Fruit fly (Drosophila melanogaster) whole organism, wandering third instar larva: ENCODE results near the gene AP-2alpha.

ENCODE experiments used
- Abd-B ChIP-seq: fragments of >200 bp; optimal IDR thresholded peaks from 2 replicates; lab custom pipeline; 2017; ENCODE audit warnings: missing biosample characterization, missing genetic modification characterization
- CG9705 ChIP-seq: fragments of 200-800 bp; sonication (Bioruptor generic); optimal IDR thresholded peaks from 2 replicates; lab custom pipeline; 2018; ENCODE audit warnings: missing biosample characterization, mild to moderate bottlenecking, missing genetic modification characterization
- Hr78 ChIP-seq: fragments of >200 bp; optimal IDR thresholded peaks from 2 replicates; lab custom pipeline; 2017; ENCODE audit warnings: missing biosample characterization, missing genetic modification characterization
- Hr83 ChIP-seq: fragments of 200-300 bp; sonication (Bioruptor generic); optimal IDR thresholded peaks from 2 replicates; lab custom pipeline; 2016; ENCODE audit warnings: missing biosample characterization, mild to moderate bottlenecking, missing genetic modification characterization, moderate library complexity; ENCODE audit not compliant: poor library complexity, severe bottlenecking
- OdsH ChIP-seq: fragments of 200-800 bp; sonication (Bioruptor generic); optimal IDR thresholded peaks from 2 replicates; lab custom pipeline; 2016; ENCODE audit warnings: missing biosample characterization, mild to moderate bottlenecking, missing genetic modification characterization
- fru ChIP-seq: fragments of 200-800 bp; sonication (Bioruptor generic); optimal IDR thresholded peaks from 3 replicates; lab custom pipeline; 2016; ENCODE audit warnings: missing biosample characterization, mild to moderate bottlenecking, missing genetic modification characterization
- pan ChIP-seq: fragments of >200 bp; optimal IDR thresholded peaks from 2 replicates; lab custom pipeline; 2017
- psq ChIP-seq: fragments of 200-800 bp; sonication (Bioruptor generic); optimal IDR thresholded peaks from 3 replicates; lab custom pipeline; 2017; ENCODE audit warnings: missing biosample characterization, mild to moderate bottlenecking, missing genetic modification characterization, moderate library complexity
- sv ChIP-seq: fragments of 200-800 bp; sonication (Bioruptor generic); optimal IDR thresholded peaks from 3 replicates; lab custom pipeline; 2016; ENCODE audit warnings: missing biosample characterization, missing genetic modification characterization
- tai ChIP-seq: sonication (Bioruptor generic); optimal IDR thresholded peaks from 2 replicates; lab custom pipeline; 2016; ENCODE audit warnings: missing biosample characterization, missing genetic modification characterization

DNA sequence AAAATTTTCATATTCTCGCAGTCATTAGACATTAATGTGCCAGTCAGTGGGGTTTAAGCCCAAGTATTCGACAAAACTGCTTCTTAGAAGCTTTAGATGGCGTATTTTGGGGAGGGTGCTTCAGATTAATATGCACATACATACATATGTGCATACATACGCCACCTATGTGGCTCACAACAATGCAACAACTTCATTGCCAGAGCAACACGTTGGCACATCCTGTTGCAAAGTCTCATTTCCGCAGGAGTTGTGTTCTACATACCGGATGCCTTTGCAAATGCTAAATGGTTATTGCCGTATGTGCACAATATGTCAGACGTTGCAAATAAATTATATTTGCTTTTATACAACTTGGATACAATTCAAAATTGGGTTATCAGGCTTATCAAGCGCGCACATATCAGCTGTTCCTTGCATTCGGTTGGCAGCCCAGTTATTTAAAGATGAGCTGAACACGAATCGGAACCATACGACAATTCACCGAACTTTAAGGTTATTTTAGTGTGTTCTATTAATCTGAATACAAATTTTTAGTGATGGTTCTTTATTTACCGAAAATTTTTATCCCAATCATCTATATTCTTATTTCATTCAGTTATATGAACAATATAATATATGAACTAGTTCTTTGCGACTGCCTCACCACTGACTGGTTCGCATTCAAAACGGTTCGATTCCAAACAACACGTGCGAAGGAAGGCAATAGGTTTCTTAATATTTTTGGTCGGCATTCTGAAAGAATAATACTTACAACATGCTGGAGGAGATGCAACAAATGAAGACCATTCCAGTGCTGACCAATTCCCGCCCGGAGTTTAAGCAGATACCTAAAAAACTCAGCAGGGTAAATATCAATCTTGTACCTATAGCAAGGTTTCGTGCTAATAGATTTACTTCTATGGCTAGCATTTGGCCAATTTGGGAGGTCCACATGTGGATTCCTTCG, 10.7 kb downstream of the AP-2alpha start, which contains the start of gene Polr1B:
- TF ChIP-seq psq (no peak), Abd-B (GFP tag; lab: Kevin White, UChicago) (no peak), sv (no peak), Hr78 (GFP tag; lab: Kevin White, UChicago) (no peak), Hr83 (no peak), OdsH (no peak), CG9705 (GFP tag; lab: Kevin White, UChicago) (peak; percentile 18), fru (GFP tag; lab: Kevin White, UChicago) (no peak), pan (lab: Kevin White, UChicago) (no peak), tai (no peak)
